Worm (Caenorhabditis elegans): ENCODE results near the gene sbp-1.

DNA sequence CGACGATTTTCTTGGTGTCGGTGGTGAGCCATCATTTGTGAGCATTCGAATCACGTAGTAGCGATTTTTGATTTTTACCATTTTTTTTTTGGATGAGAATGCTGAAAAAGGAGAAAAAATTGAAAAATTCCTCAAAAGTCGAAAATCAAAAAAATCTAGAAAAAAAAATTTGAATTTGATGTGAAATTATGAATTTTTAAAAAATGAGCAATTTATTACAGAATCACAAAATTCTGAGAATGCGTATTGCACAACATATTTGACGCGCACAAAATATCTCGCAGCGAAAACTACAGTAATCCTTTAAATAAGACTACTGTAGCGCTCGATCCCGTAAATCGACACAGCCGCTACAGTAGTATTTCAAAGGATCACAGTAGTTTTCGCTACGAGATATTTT is 44.9 kb upstream of the sbp-1 start, which contains the start of gene popl-5:
- TF ChIP-seq him-1 (tag; optimal IDR thresholded peaks at IDR 0.05) (no peak), dao-5 (tag; optimal IDR thresholded peaks at IDR 0.05) (no peak)
